Comparison of ENCODE assay signal across 1 fruit fly cellular context in genomic region chr3L:710345-710822, dm6.
TF ChIP-seq lines count a peak whose summit lies in the region.

Gene CkIIalpha-i3 (minus strand): TSS chr3L:710607.

TF ChIP-seq in whole organism, embryonic, 481 proteins besides CTCF, POLR2A, EP300 and RAD21 (continued from another document):
- TF ChIP-seq inv (GFP tag; IDR thresholded peaks at IDR 0.05; lab: Robert Waterston, UW; ENCODE audit: partially characterized antibody), result no peak
- no peak for TF ChIP-seq BtbVII (GFP tag; optimal IDR thresholded peaks at IDR 0.05; lab: Kevin White, UChicago)
- TF ChIP-seq sd (tag; optimal IDR thresholded peaks at IDR 0.05; lab: Kevin White, UChicago), result peak; percentile 50
- no peak for TF ChIP-seq CG18619 (GFP tag; optimal IDR thresholded peaks at IDR 0.05; lab: Kevin White, UChicago)
- no peak for TF ChIP-seq dysf (GFP tag; IDR thresholded peaks at IDR 0.05; lab: Robert Waterston, UW)
- peak; percentile 85 for TF ChIP-seq stwl (tag; optimal IDR thresholded peaks at IDR 0.05; lab: Kevin White, UChicago)
- peak; percentile 13 for TF ChIP-seq HmgZ (tag; optimal IDR thresholded peaks at IDR 0.05; lab: Kevin White, UChicago)
- TF ChIP-seq lab (GFP tag; optimal IDR thresholded peaks at IDR 0.05; lab: Kevin White, UChicago), result no peak
- no peak for TF ChIP-seq org-1 (GFP tag; optimal IDR thresholded peaks at IDR 0.05; lab: Kevin White, UChicago)
- TF ChIP-seq HLH4C (GFP tag; IDR thresholded peaks at IDR 0.05; lab: Robert Waterston, UW; ENCODE audit: partially characterized antibody), result no peak
- no peak for TF ChIP-seq ssp (GFP tag; IDR thresholded peaks at IDR 0.05; lab: Robert Waterston, UW)
- peak; percentile 56 for TF ChIP-seq trem (tag; optimal IDR thresholded peaks at IDR 0.05; lab: Kevin White, UChicago)
- no peak for TF ChIP-seq hbn (GFP tag; IDR thresholded peaks at IDR 0.05; lab: Robert Waterston, UW; ENCODE audit: partially characterized antibody)
- no peak for TF ChIP-seq Hsf (GFP tag; optimal IDR thresholded peaks at IDR 0.05; lab: Kevin White, UChicago)
- peak; percentile 4 for TF ChIP-seq pnt (GFP tag; optimal IDR thresholded peaks at IDR 0.05; lab: Kevin White, UChicago)
- no peak for TF ChIP-seq grau (tag; optimal IDR thresholded peaks at IDR 0.05; lab: Kevin White, UChicago)
- peak; percentile 33; the same call in 1 of the 3 replicates for TF ChIP-seq knrl (GFP tag; IDR thresholded peaks at IDR 0.05; lab: Robert Waterston, UW; ENCODE audit: partially characterized antibody)
- no peak for TF ChIP-seq zen (tag; optimal IDR thresholded peaks at IDR 0.05; lab: Kevin White, UChicago)
- TF ChIP-seq cg (GFP tag; optimal IDR thresholded peaks at IDR 0.05; lab: Kevin White, UChicago), result no peak
- TF ChIP-seq CG13424 (tag; optimal IDR thresholded peaks at IDR 0.05; lab: Kevin White, UChicago), result no peak
- TF ChIP-seq crc (GFP tag; optimal IDR thresholded peaks at IDR 0.05; lab: Kevin White, UChicago), result no peak
- TF ChIP-seq CG1647 (GFP tag; optimal IDR thresholded peaks at IDR 0.05; lab: Kevin White, UChicago), result no peak
- no peak for TF ChIP-seq CG8765 (GFP tag; IDR thresholded peaks at IDR 0.05; lab: Robert Waterston, UW)
- no peak for TF ChIP-seq CG8359 (GFP tag; optimal IDR thresholded peaks at IDR 0.05; lab: Kevin White, UChicago; ENCODE audit: borderline replicate concordance)
- no peak for TF ChIP-seq ken (GFP tag; IDR thresholded peaks at IDR 0.05; lab: Robert Waterston, UW)
- peak; percentile 77 for TF ChIP-seq Lhr (GFP tag; optimal IDR thresholded peaks at IDR 0.05; lab: Kevin White, UChicago)
- TF ChIP-seq bbx (GFP tag; IDR thresholded peaks at IDR 0.05; lab: Robert Waterston, UW; ENCODE audit: partially characterized antibody), result no peak
- TF ChIP-seq sisA (GFP tag; IDR thresholded peaks at IDR 0.05; lab: Robert Waterston, UW), result no peak
- peak; percentile 47 for TF ChIP-seq CG14710 (tag; optimal IDR thresholded peaks at IDR 0.05; lab: Kevin White, UChicago)
- no peak for TF ChIP-seq YL-1 (GFP tag; optimal IDR thresholded peaks at IDR 0.05; lab: Kevin White, UChicago)
- TF ChIP-seq phol (tag; optimal IDR thresholded peaks at IDR 0.05; lab: Kevin White, UChicago), result peak; percentile 26
- TF ChIP-seq CG10147 (GFP tag; optimal IDR thresholded peaks at IDR 0.05; lab: Kevin White, UChicago), result no peak
- peak; percentile 11 for TF ChIP-seq Sry-δ (GFP tag; optimal IDR thresholded peaks at IDR 0.05; lab: Kevin White, UChicago)
- TF ChIP-seq her (GFP tag; optimal IDR thresholded peaks at IDR 0.05; lab: Kevin White, UChicago), result no peak
- peak; percentile 22 for TF ChIP-seq CG33213 (GFP tag; optimal IDR thresholded peaks at IDR 0.05; lab: Kevin White, UChicago)
- no peak for TF ChIP-seq jigr1 (GFP tag; IDR thresholded peaks at IDR 0.05; lab: Robert Waterston, UW)
- no peak for TF ChIP-seq Dfd (GFP tag; optimal IDR thresholded peaks at IDR 0.05; lab: Kevin White, UChicago)
- TF ChIP-seq wdn (GFP tag; IDR thresholded peaks at IDR 0.05; lab: Robert Waterston, UW), result no peak
- no peak for TF ChIP-seq NC2α (GFP tag; optimal IDR thresholded peaks at IDR 0.05; lab: Kevin White, UChicago)
- TF ChIP-seq HLH54F (GFP tag; optimal IDR thresholded peaks at IDR 0.05; lab: Kevin White, UChicago), result no peak
- no peak for TF ChIP-seq CG5180 (GFP tag; optimal IDR thresholded peaks at IDR 0.05; lab: Kevin White, UChicago)
- no peak for TF ChIP-seq tgo (GFP tag; IDR thresholded peaks at IDR 0.05; lab: Robert Waterston, UW)
- no peak for TF ChIP-seq odd (GFP tag; optimal IDR thresholded peaks at IDR 0.05; lab: Kevin White, UChicago)
- TF ChIP-seq cas (GFP tag; IDR thresholded peaks at IDR 0.05; lab: Robert Waterston, UW), result no peak
- peak; percentile 23 for TF ChIP-seq Dp (GFP tag; optimal IDR thresholded peaks at IDR 0.05; lab: Kevin White, UChicago)
- peak; percentile 38; the same call in 1 of the 2 replicates for TF ChIP-seq vvl (GFP tag; IDR thresholded peaks at IDR 0.05; lab: Robert Waterston, UW)
- no peak for TF ChIP-seq CG11456 (GFP tag; IDR thresholded peaks at IDR 0.05; lab: Robert Waterston, UW)
- TF ChIP-seq CG17912 (GFP tag; optimal IDR thresholded peaks at IDR 0.05; lab: Kevin White, UChicago), result no peak
- peak; percentile 38 for TF ChIP-seq nmo (GFP tag; optimal IDR thresholded peaks at IDR 0.05; lab: Kevin White, UChicago)
- no peak for TF ChIP-seq CG4854 (GFP tag; optimal IDR thresholded peaks at IDR 0.05; lab: Kevin White, UChicago)
- TF ChIP-seq gfzf (GFP tag; optimal IDR thresholded peaks at IDR 0.05; lab: Kevin White, UChicago), result peak; percentile 34
- TF ChIP-seq Med (GFP tag; lab: Kevin White, UChicago), result peak; percentile 0
- 0 out of 3 replicates have a peak, but pooled peaks have one; percentile 33 for TF ChIP-seq CG17361 (GFP tag; IDR thresholded peaks at IDR 0.05; lab: Robert Waterston, UW)
- peak; percentile 5 for TF ChIP-seq lilli (GFP tag; optimal IDR thresholded peaks at IDR 0.05; lab: Kevin White, UChicago)
- TF ChIP-seq chn (GFP tag; optimal IDR thresholded peaks at IDR 0.05; lab: Kevin White, UChicago), result no peak
- no peak for TF ChIP-seq Dll (GFP tag; IDR thresholded peaks at IDR 0.05; lab: Robert Waterston, UW; ENCODE audit: partially characterized antibody)
- no peak for TF ChIP-seq ftz-f1 (GFP tag; optimal IDR thresholded peaks at IDR 0.05; lab: Kevin White, UChicago)
- TF ChIP-seq CG31224 (GFP tag; IDR thresholded peaks at IDR 0.05; lab: Robert Waterston, UW), result no peak
- no peak for TF ChIP-seq usp (GFP tag; optimal IDR thresholded peaks at IDR 0.05; lab: Kevin White, UChicago)
- no peak for TF ChIP-seq tin (GFP tag; optimal IDR thresholded peaks at IDR 0.05; lab: Kevin White, UChicago)
- no peak for TF ChIP-seq CG8478 (optimal IDR thresholded peaks at IDR 0.05; lab: Kevin White, UChicago)
- no peak for TF ChIP-seq Sry-β (GFP tag; optimal IDR thresholded peaks at IDR 0.05; lab: Kevin White, UChicago)
- peak in 1 of 2 experiments; percentile 64 for TF ChIP-seq eve (GFP tag; optimal IDR thresholded peaks at IDR 0.05; lab: Kevin White, UChicago)
- TF ChIP-seq ato (GFP tag; IDR thresholded peaks at IDR 0.05; lab: Robert Waterston, UW; ENCODE audit: partially characterized antibody), result no peak
- TF ChIP-seq insv (GFP tag; optimal IDR thresholded peaks at IDR 0.05; lab: Kevin White, UChicago), result peak; percentile 60 to 98
- no peak for TF ChIP-seq CG8089 (GFP tag; optimal IDR thresholded peaks at IDR 0.05; lab: Kevin White, UChicago)
- no peak for TF ChIP-seq kah (GFP tag; optimal IDR thresholded peaks at IDR 0.05; lab: Kevin White, UChicago)
- TF ChIP-seq CG8924 (tag; optimal IDR thresholded peaks at IDR 0.05; lab: Kevin White, UChicago), result no peak
- TF ChIP-seq CG12236 (GFP tag; optimal IDR thresholded peaks at IDR 0.05; lab: Kevin White, UChicago), result no peak
- TF ChIP-seq CG2116 (GFP tag; optimal IDR thresholded peaks at IDR 0.05; lab: Kevin White, UChicago), result peak; percentile 97
- no peak for TF ChIP-seq Vsx1 (GFP tag; optimal IDR thresholded peaks at IDR 0.05; lab: Kevin White, UChicago)
- TF ChIP-seq dan (GFP tag; IDR thresholded peaks at IDR 0.05; lab: Robert Waterston, UW), result no peak
- no peak for TF ChIP-seq exex (tag; optimal IDR thresholded peaks at IDR 0.05; lab: Kevin White, UChicago)
- no peak for TF ChIP-seq bowl (GFP tag; IDR thresholded peaks at IDR 0.05; lab: Robert Waterston, UW)
- TF ChIP-seq CG4617 (GFP tag; optimal IDR thresholded peaks at IDR 0.05; lab: Kevin White, UChicago; ENCODE audit: borderline replicate concordance), result peak; percentile 11
- peak; percentile 68 for TF ChIP-seq CG13894 (tag; optimal IDR thresholded peaks at IDR 0.05; lab: Kevin White, UChicago)
- no peak for TF ChIP-seq CG14441 (GFP tag; IDR thresholded peaks at IDR 0.05; lab: Robert Waterston, UW)
- TF ChIP-seq run (tag; optimal IDR thresholded peaks at IDR 0.05; lab: Kevin White, UChicago), result no peak
- no peak for TF ChIP-seq TFAM (GFP tag; optimal IDR thresholded peaks at IDR 0.05; lab: Kevin White, UChicago)
- TF ChIP-seq Dip2 (GFP tag; IDR thresholded peaks at IDR 0.05; lab: Robert Waterston, UW), result no peak
- no peak for TF ChIP-seq ci (GFP tag; IDR thresholded peaks at IDR 0.05; lab: Robert Waterston, UW)
- peak; percentile 30 for TF ChIP-seq CoRest (tag; optimal IDR thresholded peaks at IDR 0.05; lab: Kevin White, UChicago)
- TF ChIP-seq BEAF-32 (GFP tag; optimal IDR thresholded peaks at IDR 0.05; lab: Kevin White, UChicago), result peak; percentile 16
- TF ChIP-seq sens (GFP tag; lab: Kevin White, UChicago), result peak; percentile 38
- no peak for TF ChIP-seq danr (GFP tag; IDR thresholded peaks at IDR 0.05; lab: Robert Waterston, UW)
- TF ChIP-seq pzg (GFP tag; optimal IDR thresholded peaks at IDR 0.05; lab: Kevin White, UChicago), result peak; percentile 14
- TF ChIP-seq E2f2 (GFP tag; IDR thresholded peaks at IDR 0.05; lab: Robert Waterston, UW), result 0 out of 2 replicates have a peak, but pooled peaks have one; percentile 5
- TF ChIP-seq zen2 (GFP tag; IDR thresholded peaks at IDR 0.05; lab: Robert Waterston, UW; ENCODE audit: partially characterized antibody), result no peak
- TF ChIP-seq CG34422 (GFP tag; IDR thresholded peaks at IDR 0.05; lab: Robert Waterston, UW), result no peak
- no peak for TF ChIP-seq shn (GFP tag; optimal IDR thresholded peaks at IDR 0.05; lab: Kevin White, UChicago)
- TF ChIP-seq CG15514 (GFP tag; optimal IDR thresholded peaks at IDR 0.05; lab: Kevin White, UChicago), result no peak
- peak; percentile 14 for TF ChIP-seq CG10267 (tag; optimal IDR thresholded peaks at IDR 0.05; lab: Kevin White, UChicago)
- TF ChIP-seq HmgD (GFP tag; optimal IDR thresholded peaks at IDR 0.05; lab: Kevin White, UChicago), result no peak
- no peak for TF ChIP-seq br (optimal IDR thresholded peaks at IDR 0.05; lab: Kevin White, UChicago)
- TF ChIP-seq CG17829 (tag; optimal IDR thresholded peaks at IDR 0.05; lab: Kevin White, UChicago), result no peak
- TF ChIP-seq da (GFP tag; optimal IDR thresholded peaks at IDR 0.05; lab: Kevin White, UChicago), result no peak
- no peak for TF ChIP-seq gsb (GFP tag; IDR thresholded peaks at IDR 0.05; lab: Robert Waterston, UW)
- TF ChIP-seq eyg (GFP tag; optimal IDR thresholded peaks at IDR 0.05; lab: Kevin White, UChicago), result no peak
- peak; percentile 100 for TF ChIP-seq CG8290 (GFP tag; optimal IDR thresholded peaks at IDR 0.05; lab: Kevin White, UChicago)
- TF ChIP-seq CG8290 (tag; optimal IDR thresholded peaks at IDR 0.05; lab: Kevin White, UChicago), result peak; percentile 79 to 98
- no peak for TF ChIP-seq mam (GFP tag; optimal IDR thresholded peaks at IDR 0.05; lab: Kevin White, UChicago)
- no peak for TF ChIP-seq en (GFP tag; optimal IDR thresholded peaks at IDR 0.05; lab: Kevin White, UChicago)
- no peak for TF ChIP-seq CG7839 (tag; optimal IDR thresholded peaks at IDR 0.05; lab: Kevin White, UChicago)
- peak; percentile 1 for TF ChIP-seq CG8281 (tag; optimal IDR thresholded peaks at IDR 0.05; lab: Kevin White, UChicago)
- TF ChIP-seq Hr39 (optimal IDR thresholded peaks at IDR 0.05; lab: Kevin White, UChicago), result no peak
- no peak for TF ChIP-seq Myb (GFP tag; optimal IDR thresholded peaks at IDR 0.05; lab: Kevin White, UChicago)
- TF ChIP-seq CG2120 (GFP tag; optimal IDR thresholded peaks at IDR 0.05; lab: Kevin White, UChicago), result peak; percentile 1
- no peak for TF ChIP-seq CG31388 (GFP tag; optimal IDR thresholded peaks at IDR 0.05; lab: Kevin White, UChicago)
- TF ChIP-seq CG9727 (GFP tag; optimal IDR thresholded peaks at IDR 0.05; lab: Kevin White, UChicago), result no peak
- no peak for TF ChIP-seq Doc3 (GFP tag; IDR thresholded peaks at IDR 0.05; lab: Robert Waterston, UW; ENCODE audit: partially characterized antibody)
- TF ChIP-seq nerfin-1 (tag; optimal IDR thresholded peaks at IDR 0.05; lab: Kevin White, UChicago), result peak; percentile 69
- no peak for TF ChIP-seq NK7.1 (GFP tag; optimal IDR thresholded peaks at IDR 0.05; lab: Kevin White, UChicago)
- no peak for TF ChIP-seq ATbp (GFP tag; optimal IDR thresholded peaks at IDR 0.05; lab: Kevin White, UChicago)
